Fruit fly (Drosophila melanogaster) Kc167 (cell line): Measurements from ENCODE around the gene HisRS.

Source experiments
- Myc ChIP-seq: fragments of >200 bp; optimal IDR thresholded peaks from 2 replicates; lab custom pipeline; 2017; ENCODE audit warnings: missing external identifiers
- h ChIP-seq: fragments of >200 bp; optimal IDR thresholded peaks from 3 replicates; lab custom pipeline; 2018; ENCODE audit warnings: missing external identifiers
- psq ChIP-seq: fragments of >200 bp; optimal IDR thresholded peaks from 2 replicates; lab custom pipeline; 2017; ENCODE audit warnings: missing external identifiers

- TF ChIP-seq Myc (no peak), h (lab: Kevin White, UChicago) (no peak), psq (no peak)
Observed at dm6 chrX:18483261-18484218, 31.7 kb upstream of the HisRS start, which contains the start of gene Hayan.
